Worm (Caenorhabditis elegans): ENCODE measurements around the gene T08E11.1.
"Not testable (repeated sequence)": the region's sequence is repeated elsewhere in the genome, so short reads cannot be mapped to it uniquely, and the experiment has no call there.

The T08E11.1 gene

DNA sequence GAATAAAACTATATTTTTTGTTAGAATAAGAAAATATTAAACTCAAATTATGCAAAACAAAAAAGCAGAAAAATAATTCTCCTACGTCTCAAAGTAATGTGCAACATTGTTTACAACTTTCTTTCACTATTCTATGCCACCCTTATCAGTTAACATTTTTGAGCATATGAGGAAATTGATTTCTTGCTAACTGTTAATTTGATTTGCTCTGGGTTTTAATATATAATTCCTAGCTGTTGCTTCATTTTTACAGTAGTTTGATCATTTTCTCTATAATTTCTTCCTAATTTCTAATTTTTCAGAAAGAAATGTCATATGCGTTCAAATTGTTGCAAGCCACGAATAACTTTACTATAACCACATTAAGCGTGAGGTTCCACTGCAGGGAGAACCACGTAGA, at the start of gene T08E11.1:
Gene T08E11.1 (plus strand): TSS at position 301 of the 400 bp plus-strand sequence.
- no peak for TF ChIP-seq klf-2 (GFP tag; conservative IDR thresholded peaks at IDR 0.05)

DNA sequence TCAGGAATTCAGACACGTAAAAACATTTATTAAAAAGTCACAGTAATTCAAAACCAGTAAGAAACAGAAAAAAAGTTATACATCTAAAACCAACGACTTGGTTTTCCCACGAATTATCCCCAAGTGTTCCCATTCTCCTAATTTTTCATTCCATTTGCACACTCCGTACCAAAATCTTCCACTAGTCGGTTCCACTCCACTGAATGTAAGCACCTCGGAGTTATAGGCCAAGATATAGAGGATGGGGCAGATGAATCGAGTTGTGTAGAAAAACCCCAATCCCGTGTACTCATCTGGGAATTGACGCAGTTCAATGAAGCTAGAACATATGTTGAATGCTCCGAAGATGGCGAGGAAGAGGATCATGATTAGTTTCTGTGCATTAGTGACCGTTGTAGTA, 49.1 kb upstream of the T08E11.1 start:
- TF ChIP-seq T22C8.4 (GFP tag; IDR thresholded peaks at IDR 0.05) (no peak), cog-1 (tag; optimal IDR thresholded peaks at IDR 0.05) (no peak), klf-2 (GFP tag; conservative IDR thresholded peaks at IDR 0.05) (no peak), tab-1 (GFP tag; IDR thresholded peaks at IDR 0.05) (no peak), ztf-23 (GFP tag; IDR thresholded peaks at IDR 0.05) (no peak), flt-1 (GFP tag; IDR thresholded peaks at IDR 0.05) (no peak), ref-1 (GFP tag; conservative IDR thresholded peaks at IDR 0.05) (no peak), ztf-29 (GFP tag; IDR thresholded peaks at IDR 0.05) (no peak)

DNA sequence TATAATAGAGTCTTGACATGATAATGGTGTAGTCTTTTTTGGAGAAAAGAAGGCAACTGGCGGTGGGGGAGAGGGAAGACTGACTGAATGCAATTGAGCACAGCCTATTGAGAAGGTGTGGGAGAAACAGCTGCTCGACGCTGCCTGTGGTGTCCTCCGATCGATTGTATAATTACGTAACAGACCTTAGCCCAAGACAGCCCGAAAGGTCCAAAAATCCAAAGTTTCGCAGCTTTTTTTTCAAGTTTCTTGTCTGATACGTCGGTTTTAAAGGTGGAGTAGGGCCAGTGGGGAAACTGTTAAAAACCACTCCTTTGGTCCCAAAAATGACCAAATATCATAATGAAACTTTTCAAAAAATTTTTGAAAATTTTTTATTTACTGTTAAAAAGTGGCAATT, 48.2 kb upstream of the T08E11.1 start, which contains the start of the genes C08F1.6 and fbxb-13:
Gene C08F1.6 (minus strand): TSS at position 101 of the 400 bp plus-strand sequence.
Gene fbxb-13 (plus strand): TSS at position 191 of the 400 bp plus-strand sequence.
- no peak for TF ChIP-seq T22C8.4 (GFP tag; IDR thresholded peaks at IDR 0.05)
- no peak for TF ChIP-seq ztf-29 (GFP tag; IDR thresholded peaks at IDR 0.05)
- TF ChIP-seq ztf-23 (GFP tag; IDR thresholded peaks at IDR 0.05) = no peak
- TF ChIP-seq med-1 (GFP tag; optimal IDR thresholded peaks at IDR 0.05; ENCODE audit: insufficient read depth) = no peak
- TF ChIP-seq cog-1 (tag; optimal IDR thresholded peaks at IDR 0.05) = no peak
- no peak for TF ChIP-seq tab-1 (GFP tag; IDR thresholded peaks at IDR 0.05)

DNA sequence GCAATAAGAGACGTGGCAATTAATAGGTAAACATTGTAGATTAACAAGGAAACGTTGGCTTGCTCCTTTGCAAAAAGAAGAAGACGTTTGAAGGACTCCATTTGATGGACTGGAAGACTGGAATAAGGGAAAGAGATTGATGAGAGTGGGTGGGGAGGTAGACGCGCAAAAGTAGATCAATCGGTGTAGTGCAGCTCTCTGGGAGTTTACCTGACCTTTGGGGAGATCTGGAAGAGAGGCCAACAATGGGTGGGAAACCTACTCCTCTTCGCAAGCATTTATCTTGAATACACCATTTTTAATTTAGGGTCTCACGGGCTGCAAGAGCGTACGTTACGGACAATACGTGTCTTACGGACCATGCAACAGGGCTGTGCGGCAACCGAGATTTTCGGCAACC, 29.9 kb upstream of the T08E11.1 start, which contains the start of gene C08F1.12:
Gene C08F1.12 (minus strand): TSS at position 101 of the 400 bp plus-strand sequence.
- no peak for TF ChIP-seq tab-1 (GFP tag; IDR thresholded peaks at IDR 0.05)
- TF ChIP-seq ztf-29 (GFP tag; IDR thresholded peaks at IDR 0.05) = no peak
- TF ChIP-seq ref-1 (GFP tag; conservative IDR thresholded peaks at IDR 0.05) = no peak
- TF ChIP-seq T22C8.4 (GFP tag; IDR thresholded peaks at IDR 0.05) = no peak
- no peak for TF ChIP-seq ztf-23 (GFP tag; IDR thresholded peaks at IDR 0.05)
- TF ChIP-seq cog-1 (tag; optimal IDR thresholded peaks at IDR 0.05) = no peak

DNA sequence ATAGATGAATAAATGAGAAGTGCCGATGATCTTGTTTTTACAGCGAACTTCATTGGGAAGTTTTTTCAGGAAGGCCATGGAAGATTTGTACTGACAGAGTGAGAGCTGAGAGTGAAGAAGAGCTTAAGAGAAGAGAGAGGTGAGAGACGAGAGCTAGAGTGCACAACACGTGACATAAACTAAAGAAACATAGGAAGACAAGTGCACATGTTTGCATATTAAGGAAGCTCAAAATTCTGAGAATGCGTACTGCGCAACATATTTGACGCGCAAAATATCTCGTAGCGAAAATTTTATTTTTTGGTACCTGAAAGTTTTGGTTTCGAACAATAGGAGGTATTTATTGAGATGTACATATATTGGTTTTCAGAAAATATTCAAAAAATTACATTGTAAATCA, 28.1 kb upstream of the T08E11.1 start, which contains the start of gene C08F1.8:
Gene C08F1.8 (minus strand): TSS at position 101 of the 400 bp plus-strand sequence.
- TF ChIP-seq T22C8.4 (GFP tag; IDR thresholded peaks at IDR 0.05) = no peak
- TF ChIP-seq ztf-23 (GFP tag; IDR thresholded peaks at IDR 0.05) = no peak
- no peak for TF ChIP-seq ref-1 (GFP tag; conservative IDR thresholded peaks at IDR 0.05)
- TF ChIP-seq med-1 (GFP tag; optimal IDR thresholded peaks at IDR 0.05; ENCODE audit: insufficient read depth) = no peak
- TF ChIP-seq klf-2 (GFP tag; conservative IDR thresholded peaks at IDR 0.05) = no peak

DNA sequence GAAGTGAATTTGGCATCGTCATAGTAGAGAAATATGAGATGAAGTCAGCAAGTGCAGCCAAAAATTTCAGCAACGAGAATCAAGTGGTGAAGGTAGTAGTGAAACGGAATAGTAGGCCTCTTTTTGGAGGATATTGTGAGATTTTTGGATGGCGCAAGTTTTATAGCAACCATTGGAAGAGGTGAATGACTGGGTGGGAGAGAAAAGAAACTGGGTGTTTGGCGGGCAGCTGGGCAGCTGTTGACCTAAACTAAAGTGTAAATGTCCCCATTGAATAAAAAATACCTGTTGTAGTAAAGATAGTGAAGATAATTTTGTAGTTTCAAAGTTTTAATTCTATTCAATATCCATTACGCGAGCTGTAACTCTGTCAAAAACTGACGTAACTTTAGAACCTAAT, 20.3 kb upstream of the T08E11.1 start:
- TF ChIP-seq flt-1 (GFP tag; IDR thresholded peaks at IDR 0.05) = no peak
- TF ChIP-seq cog-1 (tag; optimal IDR thresholded peaks at IDR 0.05) = no peak
- no peak for TF ChIP-seq ztf-29 (GFP tag; IDR thresholded peaks at IDR 0.05)
- no peak for TF ChIP-seq T22C8.4 (GFP tag; IDR thresholded peaks at IDR 0.05)
- TF ChIP-seq tab-1 (GFP tag; IDR thresholded peaks at IDR 0.05) = no peak
- no peak for TF ChIP-seq med-1 (GFP tag; optimal IDR thresholded peaks at IDR 0.05; ENCODE audit: insufficient read depth)
- no peak for TF ChIP-seq ztf-23 (GFP tag; IDR thresholded peaks at IDR 0.05)
- TF ChIP-seq klf-2 (GFP tag; conservative IDR thresholded peaks at IDR 0.05) = no peak
- TF ChIP-seq ref-1 (GFP tag; conservative IDR thresholded peaks at IDR 0.05) = no peak

DNA sequence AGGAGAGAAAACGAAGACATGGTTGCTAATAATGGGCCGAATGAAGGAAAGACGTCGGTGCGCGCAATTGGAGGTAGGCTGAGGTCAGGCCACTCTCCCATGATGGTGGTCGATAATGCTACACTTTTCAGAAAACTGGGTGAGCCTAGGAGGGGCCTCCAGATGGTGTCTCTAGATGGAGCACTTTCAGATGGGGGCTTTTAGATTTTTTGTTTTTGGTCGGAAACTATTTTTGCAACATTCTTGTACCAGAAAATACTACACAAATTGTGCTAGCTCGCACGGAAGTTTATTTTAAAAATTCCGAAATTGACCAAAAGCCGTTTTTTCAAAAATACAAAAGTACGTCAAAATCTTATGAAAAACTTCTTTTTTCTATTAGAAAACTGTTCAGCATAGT, 18.0 kb upstream of the T08E11.1 start, which contains the start of gene fbxb-10:
Gene fbxb-10 (minus strand): TSS at position 101 of the 400 bp plus-strand sequence.
- TF ChIP-seq med-1 (GFP tag; optimal IDR thresholded peaks at IDR 0.05; ENCODE audit: insufficient read depth) = no peak
- no peak for TF ChIP-seq ref-1 (GFP tag; conservative IDR thresholded peaks at IDR 0.05)
- TF ChIP-seq ztf-23 (GFP tag; IDR thresholded peaks at IDR 0.05) = no peak
- TF ChIP-seq ztf-29 (GFP tag; IDR thresholded peaks at IDR 0.05) = no peak
- no peak for TF ChIP-seq flt-1 (GFP tag; IDR thresholded peaks at IDR 0.05)
- no peak for TF ChIP-seq tab-1 (GFP tag; IDR thresholded peaks at IDR 0.05)
- no peak for TF ChIP-seq klf-2 (GFP tag; conservative IDR thresholded peaks at IDR 0.05)
- no peak for TF ChIP-seq T22C8.4 (GFP tag; IDR thresholded peaks at IDR 0.05)
- TF ChIP-seq cog-1 (tag; optimal IDR thresholded peaks at IDR 0.05) = no peak

DNA sequence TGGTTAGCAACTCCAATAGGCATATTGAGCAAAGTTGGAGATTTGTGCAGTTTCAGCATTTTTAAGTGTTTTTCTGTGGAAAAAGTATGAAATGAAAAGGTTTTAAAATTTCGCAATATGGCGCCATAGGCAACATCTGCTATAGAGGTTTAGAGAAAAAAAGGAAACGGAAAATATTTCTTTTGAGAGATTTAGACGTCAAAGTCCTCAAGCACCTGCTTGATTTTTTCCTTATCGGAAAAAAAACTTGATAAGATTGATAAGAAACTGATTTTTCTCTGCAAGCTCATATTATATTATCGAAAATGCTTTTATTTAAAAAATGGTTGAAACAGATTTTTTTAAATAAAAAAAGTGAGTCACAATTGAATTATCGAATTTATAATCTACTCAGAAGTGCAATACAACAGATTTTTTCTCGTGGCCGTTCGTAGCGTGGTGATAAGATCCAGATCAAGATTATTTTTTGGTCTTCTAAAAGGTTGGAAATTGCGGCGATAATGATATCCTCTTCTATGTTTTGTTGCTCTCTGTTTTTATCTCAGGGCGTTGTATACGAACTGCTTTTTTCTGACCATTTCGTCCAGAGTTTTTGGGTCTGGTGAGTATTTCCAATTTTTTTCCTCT, 16.2 kb upstream of the T08E11.1 start, which contains the start of gene fbxc-19:
Gene fbxc-19 (plus strand): TSS at position 536 of the 627 bp plus-strand sequence.
- TF ChIP-seq ztf-29 (GFP tag; IDR thresholded peaks at IDR 0.05) (no peak), flt-1 (GFP tag; IDR thresholded peaks at IDR 0.05) (peak; percentile 51; the same call in 1 of the 2 replicates), tab-1 (GFP tag; IDR thresholded peaks at IDR 0.05) (no peak), T22C8.4 (GFP tag; IDR thresholded peaks at IDR 0.05) (no peak), med-1 (GFP tag; optimal IDR thresholded peaks at IDR 0.05; ENCODE audit: insufficient read depth) (no peak), ztf-23 (GFP tag; IDR thresholded peaks at IDR 0.05) (no peak), ref-1 (GFP tag; conservative IDR thresholded peaks at IDR 0.05) (no peak), klf-2 (GFP tag; conservative IDR thresholded peaks at IDR 0.05) (no peak)

DNA sequence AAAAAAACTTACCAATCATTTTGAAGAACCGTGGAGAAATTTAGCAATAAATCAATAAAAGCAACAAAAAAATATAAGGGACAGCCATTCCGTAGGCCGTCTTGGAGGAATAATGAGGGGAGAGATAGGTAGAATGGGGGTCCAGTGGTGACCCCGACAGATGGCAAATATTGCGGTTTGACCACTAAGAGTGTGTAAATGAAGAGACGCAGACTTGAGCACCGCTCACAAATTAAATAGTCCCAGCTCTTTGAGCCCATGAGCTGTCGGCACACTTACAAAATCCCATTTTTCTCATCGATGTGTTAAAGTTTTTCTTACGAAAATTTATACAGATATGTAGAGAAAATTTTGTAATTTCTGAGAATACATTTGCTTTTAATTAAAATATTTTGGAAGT, 15.5 kb upstream of the T08E11.1 start, which contains the start of gene fbxa-3:
Gene fbxa-3 (minus strand): TSS at position 101 of the 400 bp plus-strand sequence.
- TF ChIP-seq ztf-29 (GFP tag; IDR thresholded peaks at IDR 0.05) = no peak
- TF ChIP-seq tab-1 (GFP tag; IDR thresholded peaks at IDR 0.05) = no peak
- no peak for TF ChIP-seq ztf-23 (GFP tag; IDR thresholded peaks at IDR 0.05)
- no peak for TF ChIP-seq med-1 (GFP tag; optimal IDR thresholded peaks at IDR 0.05; ENCODE audit: insufficient read depth)
- no peak for TF ChIP-seq ref-1 (GFP tag; conservative IDR thresholded peaks at IDR 0.05)
- TF ChIP-seq cog-1 (tag; optimal IDR thresholded peaks at IDR 0.05) = no peak
- no peak for TF ChIP-seq klf-2 (GFP tag; conservative IDR thresholded peaks at IDR 0.05)
- TF ChIP-seq T22C8.4 (GFP tag; IDR thresholded peaks at IDR 0.05) = no peak
- TF ChIP-seq flt-1 (GFP tag; IDR thresholded peaks at IDR 0.05) = no peak

DNA sequence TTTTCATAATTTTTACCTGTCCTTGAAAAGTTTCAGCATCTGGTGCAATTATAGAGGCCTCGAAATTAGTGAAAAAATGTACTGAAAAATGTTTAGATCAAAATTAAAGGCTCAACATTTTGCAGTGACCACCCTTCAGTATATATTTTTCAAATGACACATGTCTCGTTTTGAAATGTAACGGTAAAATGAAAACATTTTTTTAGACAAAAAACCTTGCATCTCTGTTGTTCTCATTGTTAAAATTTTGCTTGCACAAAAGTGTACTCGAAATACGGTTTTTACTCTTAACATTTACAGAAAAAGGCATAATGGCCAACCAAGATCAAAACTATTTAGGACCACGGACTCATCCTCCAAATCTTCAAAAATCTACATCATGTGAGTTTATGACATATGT, 12.0 kb upstream of the T08E11.1 start, which contains the start of gene math-41:
Gene math-41 (plus strand): TSS at position 301 of the 400 bp plus-strand sequence.
- TF ChIP-seq tab-1 (GFP tag; IDR thresholded peaks at IDR 0.05); cog-1 (tag; optimal IDR thresholded peaks at IDR 0.05); ztf-29 (GFP tag; IDR thresholded peaks at IDR 0.05): not testable (repeated sequence)

Measured in whole organism, midembryonic.